Fruit fly (Drosophila melanogaster): ENCODE measurements around the gene CG9775.

DNA sequence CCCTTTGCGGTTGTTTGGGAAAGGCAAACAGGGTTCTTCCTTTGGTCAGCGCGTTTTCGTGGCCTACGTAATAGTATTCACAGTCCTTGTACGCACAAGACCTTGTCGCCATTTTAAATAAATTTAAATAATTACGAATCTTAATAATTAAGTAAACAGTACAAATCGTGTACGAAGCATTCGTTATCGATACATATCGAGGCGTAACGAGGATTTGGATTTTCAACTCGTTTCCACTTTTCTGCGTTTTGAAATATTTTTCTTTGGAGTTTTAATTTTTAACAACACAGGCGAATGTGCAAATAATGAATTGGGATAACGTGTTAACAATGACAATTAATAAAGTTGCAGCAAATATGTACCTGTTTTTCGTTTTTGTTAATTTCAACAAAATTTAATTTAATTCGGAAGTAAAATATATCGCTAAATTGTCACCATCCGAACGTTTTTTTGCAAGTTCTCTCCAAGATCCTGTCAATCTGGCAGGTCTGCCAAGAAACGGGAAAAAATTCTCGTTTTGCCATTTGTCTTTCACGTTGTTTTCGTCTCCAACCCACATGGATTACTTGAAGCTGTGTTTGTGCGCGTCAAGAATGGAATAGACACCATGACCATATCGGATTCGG lies 3.9 kb upstream of the CG9775 start, which contains the start of the genes Dlip2 and rpk:
- TF ChIP-seq h (optimal IDR thresholded peaks at IDR 0.05) (no peak), psq (optimal IDR thresholded peaks at IDR 0.05) (no peak), Sin3A (optimal IDR thresholded peaks at IDR 0.05) (no peak)

Data from Kc167 (cell line).